Fruit fly (Drosophila melanogaster) whole organism, embryonic: ENCODE data around the gene CG43618.

Experiments
- Abd-B ChIP-seq: fragments of 200-800 bp; sonication (Bioruptor generic); optimal IDR thresholded peaks from 2 replicates; lab custom pipeline; 2018; ENCODE audit warnings: missing biosample characterization, mild to moderate bottlenecking, missing genetic modification characterization, moderate library complexity
- CG10267 ChIP-seq: fragments of 200-800 bp; sonication (Bioruptor generic); optimal IDR thresholded peaks from 2 replicates; lab custom pipeline; 2018; ENCODE audit warnings: missing biosample characterization, mild to moderate bottlenecking, missing genetic modification characterization, moderate library complexity
- CG11695 ChIP-seq: fragments of 200-800 bp; sonication (Bioruptor generic); IDR thresholded peaks from 3 replicates; pipeline ENCODE4 v1.3.6; 2022; ENCODE audit warnings: missing biosample characterization, missing genetic modification characterization
- CG11723 ChIP-seq: fragments of 200-800 bp; sonication (Bioruptor generic); optimal IDR thresholded peaks from 2 replicates; lab custom pipeline; 2017; ENCODE audit warnings: missing biosample characterization, mild to moderate bottlenecking, missing genetic modification characterization
- CG12071 ChIP-seq: fragments of 200-800 bp; sonication (Bioruptor generic); optimal IDR thresholded peaks from 3 replicates; lab custom pipeline; 2018; ENCODE audit warnings: missing biosample characterization, mild to moderate bottlenecking, missing genetic modification characterization
- CG12659 ChIP-seq: fragments of 200-800 bp; sonication (Bioruptor generic); optimal IDR thresholded peaks from 3 replicates; lab custom pipeline; 2017; ENCODE audit warnings: mild to moderate bottlenecking, missing biosample characterization, missing genetic modification reagents, missing genetic modification characterization
- CG13296 ChIP-seq: fragments of 200-800 bp; sonication (Bioruptor generic); optimal IDR thresholded peaks from 3 replicates; lab custom pipeline; 2018; ENCODE audit warnings: missing biosample characterization, mild to moderate bottlenecking, missing genetic modification characterization
- CG15514 ChIP-seq: fragments of 200-800 bp; sonication (Bioruptor generic); optimal IDR thresholded peaks from 3 replicates; lab custom pipeline; 2017; ENCODE audit warnings: missing biosample characterization, missing genetic modification characterization, mild to moderate bottlenecking, moderate library complexity, missing genetic modification reagents
- CG15601 ChIP-seq: fragments of 200-800 bp; sonication (Bioruptor generic); optimal IDR thresholded peaks from 3 replicates; lab custom pipeline; 2019; ENCODE audit warnings: missing biosample characterization, mild to moderate bottlenecking, missing genetic modification characterization, moderate library complexity
- CG1602 ChIP-seq: fragments of 200-800 bp; sonication (Bioruptor generic); optimal IDR thresholded peaks from 3 replicates; lab custom pipeline; 2016; ENCODE audit warnings: missing biosample characterization, missing genetic modification characterization
- CG18262 ChIP-seq: fragments of 200-800 bp; optimal IDR thresholded peaks from 3 replicates; lab custom pipeline; 2019; ENCODE audit warnings: missing biosample characterization, mild to moderate bottlenecking, missing genetic modification characterization, moderate library complexity
- CG33557 ChIP-seq: fragments of 200-800 bp; sonication (Bioruptor generic); optimal IDR thresholded peaks from 2 replicates; lab custom pipeline; 2019; ENCODE audit warnings: missing biosample characterization, mild to moderate bottlenecking, missing genetic modification characterization, moderate library complexity
- CG34422 ChIP-seq: fragments of 200-800 bp; sonication (Bioruptor generic); IDR thresholded peaks from 3 replicates; pipeline ENCODE4 v1.3.6; 2022; ENCODE audit warnings: missing biosample characterization, missing genetic modification characterization
- CG4424 ChIP-seq: fragments of 200-800 bp; sonication (Bioruptor generic); optimal IDR thresholded peaks from 3 replicates; lab custom pipeline; 2016; ENCODE audit warnings: missing biosample characterization, missing genetic modification characterization
- CG6689 ChIP-seq: fragments of 200-800 bp; sonication (Bioruptor generic); IDR thresholded peaks from 2 replicates; pipeline ENCODE4 v1.3.6; 2022; ENCODE audit warnings: missing biosample characterization, missing genetic modification characterization
- CG7839 ChIP-seq: fragments of 200-800 bp; sonication (Bioruptor generic); optimal IDR thresholded peaks from 3 replicates; lab custom pipeline; 2018; ENCODE audit warnings: missing biosample characterization, mild to moderate bottlenecking, missing genetic modification characterization, moderate library complexity
- CG8089 ChIP-seq: fragments of 200-800 bp; sonication (Bioruptor generic); optimal IDR thresholded peaks from 3 replicates; lab custom pipeline; 2016; ENCODE audit warnings: missing biosample characterization, missing genetic modification characterization
- CG8478 ChIP-seq: fragments of >200 bp; optimal IDR thresholded peaks from 2 replicates; lab custom pipeline; 2018
- Dad ChIP-seq: fragments of 200-800 bp; sonication (Bioruptor generic); optimal IDR thresholded peaks from 3 replicates; lab custom pipeline; 2016; ENCODE audit warnings: missing biosample characterization, missing genetic modification characterization
- Dek ChIP-seq: fragments of 200-800 bp; sonication (Bioruptor generic); optimal IDR thresholded peaks from 3 replicates; lab custom pipeline; 2019; ENCODE audit warnings: missing biosample characterization, mild to moderate bottlenecking, missing genetic modification characterization, moderate library complexity
- E2f2 ChIP-seq: fragments of 200-800 bp; sonication (Bioruptor generic); IDR thresholded peaks from 2 replicates; pipeline ENCODE4 v1.3.6; 2022; ENCODE audit warnings: missing biosample characterization, missing genetic modification characterization
- Elba2 ChIP-seq: fragments of 200-800 bp; sonication (Bioruptor generic); optimal IDR thresholded peaks from 3 replicates; lab custom pipeline; 2016; ENCODE audit warnings: missing biosample characterization, missing genetic modification characterization
- Gsc ChIP-seq: fragments of 200-800 bp; sonication (Bioruptor generic); IDR thresholded peaks from 2 replicates; pipeline ENCODE4 v1.3.6; 2022; ENCODE audit warnings: missing biosample characterization, missing genetic modification characterization
- HLH3B ChIP-seq: fragments of 200-800 bp; sonication (Bioruptor generic); IDR thresholded peaks from 2 replicates; pipeline ENCODE4 v1.3.6; 2022; ENCODE audit warnings: missing biosample characterization, missing genetic modification characterization
- HmgD ChIP-seq: fragments of 200-800 bp; sonication (Bioruptor generic); optimal IDR thresholded peaks from 3 replicates; lab custom pipeline; 2016; ENCODE audit warnings: missing biosample characterization, missing genetic modification characterization
- Hr51 ChIP-seq, 2 experiments: fragments of 200-800 bp; sonication (Bioruptor generic); optimal IDR thresholded peaks; 2 replicates in 1 of 2; 3 replicates in 1 of 2; lab custom pipeline; 2016 to 2018; ENCODE audit warnings: missing biosample characterization in 2 of 2, missing genetic modification characterization in 2 of 2, mild to moderate bottlenecking in 1 of 2, moderate library complexity in 1 of 2
- Max ChIP-seq: fragments of 200-800 bp; sonication (Bioruptor generic); optimal IDR thresholded peaks from 2 replicates; lab custom pipeline; 2016; ENCODE audit warnings: missing biosample characterization, mild to moderate bottlenecking, missing genetic modification characterization
- Med ChIP-seq: fragments of 200-800 bp; sonication (Bioruptor generic); peaks from one replicate; lab custom pipeline; 2016; ENCODE audit warnings: missing biosample characterization, missing genetic modification characterization, mild to moderate bottlenecking, inconsistent platforms, moderate library complexity
- Nf-YC ChIP-seq: fragments of 200-800 bp; optimal IDR thresholded peaks from 3 replicates; lab custom pipeline; 2019; ENCODE audit warnings: missing biosample characterization, mild to moderate bottlenecking, missing genetic modification characterization, moderate library complexity
- Opbp ChIP-seq: fragments of 200-800 bp; sonication (Bioruptor generic); IDR thresholded peaks from 3 replicates; pipeline ENCODE4 v1.3.6; 2022; ENCODE audit warnings: missing biosample characterization, missing genetic modification characterization; ENCODE audit not compliant: partially characterized antibody
- Rfx ChIP-seq: fragments of 200-800 bp; sonication (Bioruptor generic); IDR thresholded peaks from 2 replicates; pipeline ENCODE4 v1.3.6; 2022; ENCODE audit warnings: missing biosample characterization, missing genetic modification characterization
- Sin3A ChIP-seq: fragments of >200 bp; optimal IDR thresholded peaks from 2 replicates; lab custom pipeline; 2018
- Sry-β ChIP-seq: fragments of 200-800 bp; sonication (Bioruptor generic); optimal IDR thresholded peaks from 2 replicates; lab custom pipeline; 2018; ENCODE audit warnings: missing biosample characterization, mild to moderate bottlenecking, missing genetic modification characterization, moderate library complexity
- Vsx1 ChIP-seq: fragments of 200-800 bp; sonication (Bioruptor generic); optimal IDR thresholded peaks from 2 replicates; lab custom pipeline; 2017; ENCODE audit warnings: missing biosample characterization, mild to moderate bottlenecking, missing genetic modification characterization, missing genetic modification reagents
- ato ChIP-seq: fragments of 200-800 bp; sonication (Bioruptor generic); IDR thresholded peaks from 2 replicates; pipeline ENCODE4 v1.3.6; 2022; ENCODE audit warnings: missing biosample characterization, missing genetic modification characterization; ENCODE audit not compliant: partially characterized antibody
- cas ChIP-seq: fragments of 200-800 bp; sonication (Bioruptor generic); IDR thresholded peaks from 2 replicates; pipeline ENCODE4 v1.3.6; 2022; ENCODE audit warnings: missing biosample characterization, missing genetic modification characterization
- crp ChIP-seq, 2 experiments: fragments of 200-800 bp; sonication (Bioruptor generic); optimal IDR thresholded peaks; 2 replicates in 1 of 2; 3 replicates in 1 of 2; lab custom pipeline; 2017; ENCODE audit warnings: missing biosample characterization in 2 of 2, missing genetic modification characterization in 2 of 2, mild to moderate bottlenecking in 1 of 2, moderate library complexity in 1 of 2
- cwo ChIP-seq: fragments of 200-800 bp; sonication (Bioruptor generic); optimal IDR thresholded peaks from 3 replicates; lab custom pipeline; 2017; ENCODE audit warnings: missing biosample characterization, missing genetic modification characterization, mild to moderate bottlenecking, moderate library complexity, missing genetic modification reagents
- dimm ChIP-seq: fragments of 200-800 bp; sonication (Bioruptor generic); IDR thresholded peaks from 2 replicates; pipeline ENCODE4 v1.3.6; 2022; ENCODE audit warnings: missing biosample characterization, missing genetic modification characterization
- hth ChIP-seq: fragments of >200 bp; optimal IDR thresholded peaks from 2 replicates; lab custom pipeline; 2017; ENCODE audit warnings: inconsistent platforms
- kni ChIP-seq: fragments of 200-800 bp; sonication (Bioruptor generic); optimal IDR thresholded peaks from 3 replicates; lab custom pipeline; 2017; ENCODE audit warnings: mild to moderate bottlenecking, missing biosample characterization, missing genetic modification reagents, missing genetic modification characterization
- nom ChIP-seq: fragments of 200-800 bp; sonication (Bioruptor generic); optimal IDR thresholded peaks from 2 replicates; lab custom pipeline; 2017; ENCODE audit warnings: missing biosample characterization, missing genetic modification characterization, mild to moderate bottlenecking, moderate library complexity, missing genetic modification reagents
- prd ChIP-seq, 3 experiments: fragments of >200 bp in 2 of 3; fragments of 200-800 bp in 1 of 3; sonication (Bioruptor generic) in 1 of 3; optimal IDR thresholded peaks in 2 of 3; IDR thresholded peaks in 1 of 3; 2 replicates in 2 of 3; 3 replicates in 1 of 3; pipeline versions ENCODE4 v1.3.6 to Lab custom; 2017 to 2022; ENCODE audit warnings: missing biosample characterization in 1 of 3, missing genetic modification characterization in 1 of 3
- sug ChIP-seq: fragments of 200-800 bp; optimal IDR thresholded peaks from 2 replicates; lab custom pipeline; 2019; ENCODE audit warnings: missing biosample characterization, mild to moderate bottlenecking, missing genetic modification characterization, moderate library complexity
- tgo ChIP-seq: fragments of 200-800 bp; sonication (Bioruptor generic); IDR thresholded peaks from 3 replicates; pipeline ENCODE4 v1.3.6; 2022; ENCODE audit warnings: missing biosample characterization, missing genetic modification characterization
- unc-4 ChIP-seq: fragments of 200-800 bp; sonication (Bioruptor generic); IDR thresholded peaks from 2 replicates; pipeline ENCODE4 v1.3.6; 2022; ENCODE audit warnings: missing biosample characterization, missing genetic modification characterization; ENCODE audit not compliant: partially characterized antibody
- unpg ChIP-seq: fragments of 200-800 bp; sonication (Bioruptor generic); optimal IDR thresholded peaks from 3 replicates; lab custom pipeline; 2018; ENCODE audit warnings: missing biosample characterization, mild to moderate bottlenecking, missing genetic modification characterization, moderate library complexity
- vnd ChIP-seq: fragments of 200-800 bp; sonication (Bioruptor generic); IDR thresholded peaks from 3 replicates; pipeline ENCODE4 v1.3.6; 2022; ENCODE audit warnings: missing biosample characterization, missing genetic modification characterization; ENCODE audit not compliant: partially characterized antibody

CG43618 gene

dm6 chr3R:8032923-8033478, 16.0 kb upstream of the CG43618 start, which contains the start of the genes CG11035 and unc-45:
Gene CG11035 (minus strand): TSS chr3R:8033009.
Gene unc-45 (plus strand): TSS chr3R:8033301.
- no peak for TF ChIP-seq HmgD (GFP tag; lab: Kevin White, UChicago)
- TF ChIP-seq CG4424 (GFP tag; lab: Kevin White, UChicago): peak; percentile 33
- peak; percentile 48 for TF ChIP-seq CG7839 (tag; lab: Kevin White, UChicago)
- TF ChIP-seq CG1602 (GFP tag; lab: Kevin White, UChicago): peak; percentile 10
- peak; percentile 61; the same call in 2 of the 3 replicates for TF ChIP-seq vnd (GFP tag; lab: Robert Waterston, UW)
- TF ChIP-seq CG18262 (tag; lab: Kevin White, UChicago): peak; percentile 62
- peak; percentile 42 for TF ChIP-seq Dad (GFP tag; lab: Kevin White, UChicago)
- no peak for TF ChIP-seq prd (optimal IDR thresholded peaks at IDR 0.05; lab: Kevin White, UChicago)
- peak; percentile 64; the same call in 2 of the 3 replicates for TF ChIP-seq prd (GFP tag; IDR thresholded peaks at IDR 0.05; lab: Robert Waterston, UW)
- no peak for TF ChIP-seq CG8478 (lab: Kevin White, UChicago)
- TF ChIP-seq sug (tag; lab: Kevin White, UChicago): peak; percentile 62
- TF ChIP-seq CG11723 (GFP tag; lab: Kevin White, UChicago): no peak
- peak; percentile 89 for TF ChIP-seq Sry-β (GFP tag; lab: Kevin White, UChicago)
- peak; percentile 50; the same call in 1 of the 2 replicates for TF ChIP-seq cas (GFP tag; lab: Robert Waterston, UW)
- TF ChIP-seq CG12659 (GFP tag; lab: Kevin White, UChicago): peak; percentile 63
- peak; percentile 51 for TF ChIP-seq Sin3A (lab: Kevin White, UChicago)
- TF ChIP-seq HLH3B (GFP tag; lab: Robert Waterston, UW): 0 out of 2 replicates have a peak, but pooled peaks have one; percentile 23
- TF ChIP-seq nom (GFP tag; lab: Kevin White, UChicago): peak; percentile 24
- TF ChIP-seq Gsc (GFP tag; lab: Robert Waterston, UW): no peak
- peak; percentile 49 for TF ChIP-seq CG10267 (tag; lab: Kevin White, UChicago)
- peak; percentile 32 for TF ChIP-seq CG15601 (tag; lab: Kevin White, UChicago)
- TF ChIP-seq Dek (tag; lab: Kevin White, UChicago): peak; percentile 22
- TF ChIP-seq Vsx1: peak; percentile 47
- peak; percentile 37 for TF ChIP-seq CG13296
- no peak for TF ChIP-seq dimm (GFP tag; lab: Robert Waterston, UW)
- peak; percentile 86 to 99 for TF ChIP-seq crp (GFP tag; optimal IDR thresholded peaks at IDR 0.05; lab: Kevin White, UChicago)
- peak; percentile 99 for TF ChIP-seq CG15514 (GFP tag; lab: Kevin White, UChicago)
- peak; percentile 72 for TF ChIP-seq Nf-YC (tag; lab: Kevin White, UChicago)
- TF ChIP-seq ato: no peak
- no peak for TF ChIP-seq CG8089 (GFP tag; lab: Kevin White, UChicago)
- no peak for TF ChIP-seq hth
- peak in 1 of 2 experiments; percentile 19 for TF ChIP-seq Hr51 (GFP tag; optimal IDR thresholded peaks at IDR 0.05; lab: Kevin White, UChicago)
- peak; percentile 46; the same call in 1 of the 2 replicates for TF ChIP-seq E2f2 (GFP tag; lab: Robert Waterston, UW)
- TF ChIP-seq CG33557: no peak
- peak; percentile 42 for TF ChIP-seq Abd-B (GFP tag; lab: Kevin White, UChicago)
- peak; percentile 9 for TF ChIP-seq Max (GFP tag; lab: Kevin White, UChicago)
- peak; percentile 58; the same call in 2 of the 3 replicates for TF ChIP-seq Opbp (GFP tag; lab: Robert Waterston, UW)
- TF ChIP-seq Rfx (GFP tag; lab: Robert Waterston, UW): peak; percentile 65
- peak; percentile 78 for TF ChIP-seq unc-4 (GFP tag; lab: Robert Waterston, UW)
- TF ChIP-seq cwo: no peak
- no peak for TF ChIP-seq CG12071 (GFP tag; lab: Kevin White, UChicago)
- peak; percentile 64 for TF ChIP-seq kni
- TF ChIP-seq CG34422 (GFP tag; lab: Robert Waterston, UW): peak; percentile 42; the same call in 1 of the 3 replicates
- TF ChIP-seq unpg (GFP tag; lab: Kevin White, UChicago): peak; percentile 27
- TF ChIP-seq tgo (GFP tag; lab: Robert Waterston, UW): peak; percentile 54
- 0 out of 3 replicates have a peak, but pooled peaks have one; percentile 19 for TF ChIP-seq CG11695 (GFP tag; lab: Robert Waterston, UW)
- TF ChIP-seq Elba2: no peak
- TF ChIP-seq CG6689 (GFP tag; lab: Robert Waterston, UW): peak; percentile 55
- peak; percentile 50 for TF ChIP-seq Med (GFP tag; lab: Kevin White, UChicago)
